Worm (Caenorhabditis elegans): ENCODE measurements around the gene inpp-5K.

inpp-5K gene

ce11 chrIII:8124323-8124722, 36.8 kb downstream of the inpp-5K start:
- no peak for TF ChIP-seq unc-62 (GFP tag; optimal IDR thresholded peaks at IDR 0.05)

- no peak for TF ChIP-seq unc-62 (GFP tag; optimal IDR thresholded peaks at IDR 0.05)
Observed at ce11 chrIII:8121923-8122322, 39.2 kb downstream of the inpp-5K start.

ce11 chrIII:8121132-8121531, 40.0 kb downstream of the inpp-5K start, which contains the start of gene gei-8:
Gene gei-8, minus strand, starts transcription at chrIII:8121232.
- TF ChIP-seq unc-62 (GFP tag; optimal IDR thresholded peaks at IDR 0.05), result no peak

- no peak for TF ChIP-seq unc-62 (GFP tag; optimal IDR thresholded peaks at IDR 0.05)
Observed at ce11 chrIII:8117155-8117554, 44.0 kb downstream of the inpp-5K start.

ce11 chrIII:8115877-8116276, 45.3 kb downstream of the inpp-5K start:
- TF ChIP-seq unc-62 (GFP tag; optimal IDR thresholded peaks at IDR 0.05), result no peak

ce11 chrIII:8111347-8111746, 49.8 kb downstream of the inpp-5K start:
- no peak for TF ChIP-seq unc-62 (GFP tag; optimal IDR thresholded peaks at IDR 0.05)

- no peak for TF ChIP-seq unc-62 (GFP tag; optimal IDR thresholded peaks at IDR 0.05)
Observed at ce11 chrIII:8109459-8110057, 51.6 kb downstream of the inpp-5K start.

All from whole organism, dauer.